Worm (Caenorhabditis elegans) whole organism, young adult: ENCODE measurements around the gene exc-6.

ENCODE experiments used
- B0336.3 ChIP-seq: fragments of 200-800 bp; sonication (Bioruptor generic); IDR thresholded peaks from 2 replicates; pipeline ENCODE4 v1.3.6; 2022; ENCODE audit warnings: missing genetic modification characterization, missing compliant biosample characterization
- C06A6.2 ChIP-seq: fragments of 200-800 bp; sonication (Bioruptor generic); conservative IDR thresholded peaks from 2 replicates; pipeline ENCODE4 v1.3.6; 2022; ENCODE audit warnings: missing genetic modification characterization, missing compliant biosample characterization
- C17E4.6 ChIP-seq: fragments of 200-800 bp; sonication (Bioruptor generic); IDR thresholded peaks from 2 replicates; pipeline ENCODE4 v1.3.6; 2022; ENCODE audit warnings: missing genetic modification reagents, missing genetic modification characterization, missing compliant biosample characterization
- F37B4.10 ChIP-seq: fragments of 200-800 bp; sonication (Bioruptor generic); IDR thresholded peaks from 2 replicates; pipeline ENCODE4 v1.3.6; 2022; ENCODE audit warnings: missing genetic modification characterization, missing compliant biosample characterization
- F49E8.2 ChIP-seq: sonication (generic microtip); optimal IDR thresholded peaks from 3 replicates; lab custom pipeline; 2017; ENCODE audit warnings: missing genetic modification characterization, mild to moderate bottlenecking, missing compliant biosample characterization, antibody characterized with exemption, moderate library complexity; ENCODE audit not compliant: insufficient read depth
- F52B5.7 ChIP-seq: sonication (generic microtip); optimal IDR thresholded peaks from 2 replicates; lab custom pipeline; 2016; ENCODE audit warnings: mild to moderate bottlenecking, missing genetic modification characterization, missing compliant biosample characterization
- F57A8.1 ChIP-seq: fragments of 200-800 bp; sonication (Bioruptor generic); optimal IDR thresholded peaks from 2 replicates; lab custom pipeline; 2018; ENCODE audit warnings: mild to moderate bottlenecking, missing genetic modification characterization, moderate library complexity, missing compliant biosample characterization
- K12H6.12 ChIP-seq: fragments of 200-800 bp; sonication (Bioruptor generic); optimal IDR thresholded peaks from 2 replicates; lab custom pipeline; 2018; ENCODE audit warnings: mild to moderate bottlenecking, missing genetic modification characterization, missing compliant biosample characterization
- Y56A3A.18 ChIP-seq: fragments of 200-800 bp; sonication (Bioruptor generic); IDR thresholded peaks from 2 replicates; pipeline ENCODE4 v1.3.6; 2022; ENCODE audit warnings: missing genetic modification reagents, missing genetic modification characterization, missing compliant biosample characterization
- Y67H2A.10 ChIP-seq: fragments of 200-800 bp; sonication (Bioruptor generic); conservative IDR thresholded peaks from 2 replicates; pipeline ENCODE4 v1.3.6; 2022; ENCODE audit warnings: missing genetic modification reagents, missing genetic modification characterization, missing compliant biosample characterization
- Y95B8A.8 ChIP-seq: fragments of 200-800 bp; sonication (Bioruptor generic); IDR thresholded peaks from 2 replicates; pipeline ENCODE4 v1.3.6; 2022; ENCODE audit warnings: missing genetic modification reagents, missing genetic modification characterization, missing compliant biosample characterization
- aptf-2 ChIP-seq: fragments of 200-800 bp; sonication (Bioruptor generic); conservative IDR thresholded peaks from 2 replicates; pipeline ENCODE4 v1.3.6; 2022; ENCODE audit warnings: missing genetic modification reagents, missing genetic modification characterization, missing compliant biosample characterization
- aptf-3 ChIP-seq: fragments of 200-800 bp; sonication (Bioruptor generic); IDR thresholded peaks from 2 replicates; pipeline ENCODE4 v1.3.6; 2022; ENCODE audit warnings: missing genetic modification characterization, missing compliant biosample characterization
- atf-7 ChIP-seq: sonication (generic microtip); optimal IDR thresholded peaks from 2 replicates; lab custom pipeline; 2017; ENCODE audit warnings: mild to moderate bottlenecking, missing genetic modification characterization, missing compliant biosample characterization
- attf-3 ChIP-seq: fragments of 200-800 bp; sonication (Bioruptor generic); conservative IDR thresholded peaks from 2 replicates; pipeline ENCODE4 v1.3.6; 2022; ENCODE audit warnings: missing genetic modification reagents, missing genetic modification characterization, missing compliant biosample characterization
- attf-5 ChIP-seq: fragments of 200-800 bp; sonication (Bioruptor generic); optimal IDR thresholded peaks from 2 replicates; lab custom pipeline; 2018; ENCODE audit warnings: mild to moderate bottlenecking, missing genetic modification characterization, missing compliant biosample characterization
- ceh-27 ChIP-seq: fragments of 200-800 bp; sonication (Bioruptor generic); optimal IDR thresholded peaks from 2 replicates; lab custom pipeline; 2018; ENCODE audit warnings: mild to moderate bottlenecking, missing genetic modification characterization, moderate library complexity, missing compliant biosample characterization
- ceh-40 ChIP-seq: fragments of 200-800 bp; sonication (Bioruptor generic); IDR thresholded peaks from 2 replicates; pipeline ENCODE4 v1.3.6; 2022; ENCODE audit warnings: missing genetic modification characterization, missing compliant biosample characterization
- ceh-91 ChIP-seq: fragments of 200-800 bp; sonication (Bioruptor generic); IDR thresholded peaks from 2 replicates; pipeline ENCODE4 v1.3.6; 2022; ENCODE audit warnings: missing genetic modification reagents, missing genetic modification characterization, missing compliant biosample characterization
- dox-1 ChIP-seq: fragments of 200-800 bp; sonication (Bioruptor generic); IDR thresholded peaks from 2 replicates; pipeline ENCODE4 v1.3.6; 2022; ENCODE audit warnings: missing genetic modification reagents, missing genetic modification characterization, missing compliant biosample characterization
- dpff-1 ChIP-seq: sonication (generic microtip); optimal IDR thresholded peaks from 2 replicates; lab custom pipeline; 2017; ENCODE audit warnings: mild to moderate bottlenecking, missing genetic modification characterization, missing compliant biosample characterization
- efl-1 ChIP-seq: fragments of 150-350 bp; optimal IDR thresholded peaks from 2 replicates; lab custom pipeline; 2014; ENCODE audit warnings: missing biosample characterization, missing genetic modification reagents, missing genetic modification characterization
- egl-18 ChIP-seq: fragments of 200-800 bp; sonication (Bioruptor generic); IDR thresholded peaks from 2 replicates; pipeline ENCODE4 v1.3.6; 2022; ENCODE audit warnings: missing genetic modification reagents, missing genetic modification characterization, missing compliant biosample characterization
- egl-44 ChIP-seq: fragments of 200-800 bp; sonication (Bioruptor generic); IDR thresholded peaks from 2 replicates; pipeline ENCODE4 v1.3.6; 2022; ENCODE audit warnings: missing genetic modification reagents, missing genetic modification characterization, missing compliant biosample characterization
- egrh-3 ChIP-seq: fragments of 200-800 bp; sonication (Bioruptor generic); IDR thresholded peaks from 2 replicates; pipeline ENCODE4 v1.3.6; 2022; ENCODE audit warnings: missing genetic modification reagents, missing genetic modification characterization, missing compliant biosample characterization
- ekl-4 ChIP-seq: fragments of 200-800 bp; sonication (Bioruptor generic); IDR thresholded peaks from 2 replicates; pipeline ENCODE4 v1.3.6; 2022; ENCODE audit warnings: missing genetic modification reagents, missing genetic modification characterization, missing compliant biosample characterization
- gei-17 ChIP-seq: fragments of 200-800 bp; sonication (Bioruptor generic); optimal IDR thresholded peaks from 2 replicates; lab custom pipeline; 2018; ENCODE audit warnings: mild to moderate bottlenecking, missing genetic modification characterization, missing compliant biosample characterization
- lin-40 ChIP-seq: sonication (generic microtip); optimal IDR thresholded peaks from 2 replicates; lab custom pipeline; 2016; ENCODE audit warnings: missing genetic modification characterization, mild to moderate bottlenecking, missing compliant biosample characterization, missing genotype, missing genetic modification reagents
- lir-1 ChIP-seq: fragments of 200-800 bp; sonication (Bioruptor generic); conservative IDR thresholded peaks from 2 replicates; pipeline ENCODE4 v1.3.6; 2022; ENCODE audit warnings: missing genetic modification reagents, missing genetic modification characterization, missing compliant biosample characterization
- lsl-1 ChIP-seq: fragments of 200-800 bp; sonication (Bioruptor generic); optimal IDR thresholded peaks from 2 replicates; lab custom pipeline; 2018; ENCODE audit warnings: mild to moderate bottlenecking, missing genetic modification characterization, moderate library complexity, missing compliant biosample characterization
- madf-3 ChIP-seq: fragments of 200-800 bp; sonication (Bioruptor generic); IDR thresholded peaks from 2 replicates; pipeline ENCODE4 v1.3.6; 2022; ENCODE audit warnings: missing genetic modification reagents, missing genetic modification characterization, missing compliant biosample characterization
- madf-6 ChIP-seq: fragments of 200-800 bp; sonication (Bioruptor generic); IDR thresholded peaks from 2 replicates; pipeline ENCODE4 v1.3.6; 2022; ENCODE audit warnings: missing genetic modification reagents, missing genetic modification characterization, missing compliant biosample characterization
- mxl-1 ChIP-seq: sonication (generic microtip); optimal IDR thresholded peaks from 2 replicates; lab custom pipeline; 2016; ENCODE audit warnings: missing genetic modification characterization, missing compliant biosample characterization
- nfya-1 ChIP-seq: sonication (generic microtip); optimal IDR thresholded peaks from 2 replicates; lab custom pipeline; 2017; ENCODE audit warnings: antibody characterized with exemption, missing compliant biosample characterization, missing genetic modification characterization, borderline replicate concordance; ENCODE audit not compliant: insufficient read depth
- nfya-2 ChIP-seq: fragments of 200-800 bp; sonication (Bioruptor generic); IDR thresholded peaks from 2 replicates; pipeline ENCODE4 v1.3.6; 2022; ENCODE audit warnings: missing genetic modification reagents, missing genetic modification characterization, missing compliant biosample characterization
- pha-4 ChIP-seq: fragments of 150-350 bp; sonication (generic microtip); optimal IDR thresholded peaks from 2 replicates; lab custom pipeline; 2014; ENCODE audit warnings: missing biosample characterization, missing genetic modification reagents, missing genetic modification characterization
- rcor-1 ChIP-seq: fragments of 200-800 bp; sonication (Bioruptor generic); IDR thresholded peaks from 2 replicates; pipeline ENCODE4 v1.3.6; 2022; ENCODE audit warnings: missing genetic modification reagents, missing genetic modification characterization, missing compliant biosample characterization
- rpc-1 ChIP-seq, 2 experiments: fragments of 150-350 bp in 1 of 2; sonication (generic microtip) in 1 of 2; optimal IDR thresholded peaks; 2 replicates each; lab custom pipeline; 2014 to 2018; ENCODE audit warnings: missing biosample characterization in 1 of 2, missing genetic modification characterization in 1 of 2, missing genetic modification reagents in 1 of 2, missing genotype in 1 of 2
- sdz-38 ChIP-seq: sonication (generic microtip); optimal IDR thresholded peaks from 2 replicates; lab custom pipeline; 2016; ENCODE audit warnings: missing genotype, missing genetic modification characterization, missing compliant biosample characterization
- sptf-2 ChIP-seq: fragments of 200-800 bp; sonication (Bioruptor generic); optimal IDR thresholded peaks from 2 replicates; lab custom pipeline; 2018; ENCODE audit warnings: mild to moderate bottlenecking, missing genetic modification characterization, missing compliant biosample characterization
- tlf-1 ChIP-seq: fragments of 200-800 bp; sonication (Bioruptor generic); optimal IDR thresholded peaks from 2 replicates; lab custom pipeline; 2018; ENCODE audit warnings: mild to moderate bottlenecking, missing genetic modification characterization, missing compliant biosample characterization
- zfh-2 ChIP-seq: fragments of 200-800 bp; sonication (Bioruptor generic); conservative IDR thresholded peaks from 2 replicates; pipeline ENCODE4 v1.3.6; 2022; ENCODE audit warnings: missing genetic modification reagents, missing genetic modification characterization, missing compliant biosample characterization
- zim-3 ChIP-seq: sonication (generic microtip); optimal IDR thresholded peaks from 2 replicates; lab custom pipeline; 2017; ENCODE audit warnings: mild to moderate bottlenecking, missing genetic modification characterization, moderate library complexity, missing compliant biosample characterization
- ztf-18 ChIP-seq: sonication (generic microtip); optimal IDR thresholded peaks from 2 replicates; lab custom pipeline; 2016; ENCODE audit warnings: missing genotype, mild to moderate bottlenecking, missing genetic modification characterization, missing compliant biosample characterization

exc-6 gene

ce11 chrIII:1135925-1136324 lies 32.9 kb downstream of the exc-6 start, which contains the start of gene lgc-46 (continued):
- TF ChIP-seq nfya-1 (no peak), Y95B8A.8 (GFP tag; lab: Robert Waterston, UW) (no peak), Y67H2A.10 (no peak)

ce11 chrIII:1136827-1137378 lies 33.9 kb downstream of the exc-6 start:
- TF ChIP-seq rpc-1 (optimal IDR thresholded peaks at IDR 0.05; lab: Kevin White, UChicago) (no peak), rpc-1 (tag; optimal IDR thresholded peaks at IDR 0.05; lab: Kevin White, UChicago) (no peak), B0336.3 (GFP tag; lab: Robert Waterston, UW) (no peak), dpff-1 (tag; lab: Kevin White, UChicago) (no peak), zfh-2 (GFP tag; lab: Robert Waterston, UW) (peak; percentile 79), mxl-1 (tag; lab: Kevin White, UChicago) (no peak), C06A6.2 (GFP tag; lab: Robert Waterston, UW) (no peak), pha-4 (no peak), ceh-91 (GFP tag; lab: Robert Waterston, UW) (no peak), sdz-38 (tag; lab: Kevin White, UChicago) (no peak), tlf-1 (GFP tag; lab: Kevin White, UChicago) (no peak), efl-1 (GFP tag; lab: Kevin White, UChicago) (no peak), F49E8.2 (tag; lab: Kevin White, UChicago) (no peak), atf-7 (tag; lab: Kevin White, UChicago) (no peak), egrh-3 (GFP tag; lab: Robert Waterston, UW) (0 out of 2 replicates have a peak, but pooled peaks have one; percentile 16), madf-6 (GFP tag; lab: Robert Waterston, UW) (no peak), attf-5 (GFP tag; lab: Kevin White, UChicago) (no peak), aptf-2 (no peak)

ce11 chrIII:1142798-1143197 lies 39.8 kb downstream of the exc-6 start, which contains the start of gene smr-1:
Gene smr-1 (plus strand): TSS chrIII:1143172.
- peak; percentile 26 for TF ChIP-seq zim-3 (tag; lab: Kevin White, UChicago)
- TF ChIP-seq lsl-1 (GFP tag; lab: Kevin White, UChicago), result peak; percentile 77
- TF ChIP-seq sptf-2, result no peak
- peak; percentile 49 for TF ChIP-seq F49E8.2 (tag; lab: Kevin White, UChicago)
- peak; percentile 82 for TF ChIP-seq dox-1 (GFP tag; lab: Robert Waterston, UW)
- peak; percentile 14 for TF ChIP-seq ceh-27 (GFP tag; lab: Kevin White, UChicago)
- TF ChIP-seq Y95B8A.8 (GFP tag; lab: Robert Waterston, UW), result peak; percentile 49; the same call in 1 of the 2 replicates
- TF ChIP-seq F57A8.1 (GFP tag; lab: Kevin White, UChicago), result no peak
- TF ChIP-seq F37B4.10, result 0 out of 2 replicates have a peak, but pooled peaks have one; percentile 35
- 0 out of 2 replicates have a peak, but pooled peaks have one; percentile 19 for TF ChIP-seq C06A6.2 (GFP tag; lab: Robert Waterston, UW)
- TF ChIP-seq K12H6.12 (tag; lab: Kevin White, UChicago), result peak; percentile 8
- TF ChIP-seq efl-1 (GFP tag; lab: Kevin White, UChicago), result peak; percentile 88
- TF ChIP-seq attf-3, result peak; percentile 43; the same call in 1 of the 2 replicates
- TF ChIP-seq rcor-1 (GFP tag; lab: Robert Waterston, UW), result peak; percentile 88
- peak; percentile 83 for TF ChIP-seq Y56A3A.18 (GFP tag; lab: Robert Waterston, UW)
- no peak for TF ChIP-seq F52B5.7 (tag; lab: Kevin White, UChicago)
- no peak for TF ChIP-seq ceh-40 (GFP tag; lab: Robert Waterston, UW)
- peak; percentile 98 for TF ChIP-seq ztf-18 (tag; lab: Kevin White, UChicago)
- TF ChIP-seq madf-3 (GFP tag; lab: Robert Waterston, UW), result peak; percentile 73; the same call in 1 of the 2 replicates
- peak; percentile 56; the same call in 1 of the 2 replicates for TF ChIP-seq lir-1
- TF ChIP-seq C17E4.6 (GFP tag; lab: Robert Waterston, UW), result no peak
- peak; percentile 66 for TF ChIP-seq gei-17 (GFP tag; lab: Kevin White, UChicago)
- TF ChIP-seq atf-7 (tag; lab: Kevin White, UChicago), result peak; percentile 30
- TF ChIP-seq egl-18, result no peak
- 0 out of 2 replicates have a peak, but pooled peaks have one; percentile 18 for TF ChIP-seq egl-44 (GFP tag; lab: Robert Waterston, UW)
- TF ChIP-seq ekl-4, result peak; percentile 90
- TF ChIP-seq aptf-3 (GFP tag; lab: Robert Waterston, UW), result no peak
- no peak for TF ChIP-seq nfya-2 (GFP tag; lab: Robert Waterston, UW)
- TF ChIP-seq lin-40 (tag; lab: Kevin White, UChicago), result peak; percentile 88
